Worm (Caenorhabditis elegans) whole organism, L2 larva: Measurements from ENCODE around the gene glo-1.

Experiments used
- C34F6.9 ChIP-seq: fragments of 150-350 bp; optimal IDR thresholded peaks from 2 replicates; lab custom pipeline; 2014; ENCODE audit warnings: missing biosample characterization, missing genetic modification characterization
- F13H6.1 ChIP-seq: sonication (generic microtip); optimal IDR thresholded peaks from 2 replicates; lab custom pipeline; 2016; ENCODE audit warnings: missing genetic modification characterization, missing compliant biosample characterization
- Y55F3AM.14 ChIP-seq: fragments of 200-800 bp; sonication (Bioruptor generic); optimal IDR thresholded peaks from 2 replicates; lab custom pipeline; 2018; ENCODE audit warnings: mild to moderate bottlenecking, missing genetic modification characterization, missing compliant biosample characterization
- ama-1 ChIP-seq: fragments of 150-350 bp; optimal IDR thresholded peaks from 2 replicates; lab custom pipeline; 2018; ENCODE audit warnings: inconsistent platforms
- blmp-1 ChIP-seq: sonication (generic microtip); optimal IDR thresholded peaks from 2 replicates; lab custom pipeline; 2017; ENCODE audit warnings: missing genetic modification characterization, mild to moderate bottlenecking, missing compliant biosample characterization, antibody characterized with exemption, moderate library complexity; ENCODE audit not compliant: insufficient read depth
- crh-2 ChIP-seq: sonication (generic microtip); optimal IDR thresholded peaks from 2 replicates; lab custom pipeline; 2017; ENCODE audit warnings: missing biosample characterization, missing genetic modification characterization
- dmd-4 ChIP-seq: sonication (generic microtip); optimal IDR thresholded peaks from 2 replicates; lab custom pipeline; 2017; ENCODE audit warnings: missing biosample characterization, missing genetic modification characterization
- elt-1 ChIP-seq: fragments of 150-350 bp; optimal IDR thresholded peaks from 2 replicates; lab custom pipeline; 2014; ENCODE audit warnings: missing biosample characterization, missing genetic modification characterization
- fos-1 ChIP-seq: fragments of 150-350 bp; optimal IDR thresholded peaks from 2 replicates; lab custom pipeline; 2014; ENCODE audit warnings: missing biosample characterization, missing genetic modification characterization
- gmeb-1 ChIP-seq: fragments of 150-350 bp; optimal IDR thresholded peaks from 2 replicates; lab custom pipeline; 2014; ENCODE audit warnings: missing biosample characterization, missing genetic modification characterization
- lin-11 ChIP-seq: fragments of 150-350 bp; sonication (generic microtip); optimal IDR thresholded peaks from 2 replicates; lab custom pipeline; 2014; ENCODE audit warnings: missing biosample characterization, missing genetic modification characterization, inconsistent platforms, mixed read lengths
- lin-13 ChIP-seq: fragments of 150-350 bp; optimal IDR thresholded peaks from 2 replicates; lab custom pipeline; 2014; ENCODE audit warnings: missing biosample characterization, missing genetic modification reagents, missing genetic modification characterization
- lsy-2 ChIP-seq, 2 experiments: fragments of 150-350 bp in 1 of 2; sonication (generic microtip) in 1 of 2; optimal IDR thresholded peaks; 2 replicates each; lab custom pipeline; 2014 to 2017; ENCODE audit warnings: missing biosample characterization in 2 of 2, missing genetic modification characterization in 2 of 2
- mab-5 ChIP-seq: fragments of 150-350 bp; optimal IDR thresholded peaks from 2 replicates; lab custom pipeline; 2014; ENCODE audit warnings: missing biosample characterization, missing genetic modification characterization
- mdl-1 ChIP-seq, 2 experiments: fragments of 150-350 bp in 1 of 2; sonication (generic microtip) in 1 of 2; optimal IDR thresholded peaks; 2 replicates each; lab custom pipeline; 2017; ENCODE audit warnings: missing biosample characterization in 2 of 2, missing genetic modification characterization in 2 of 2
- nhr-11 ChIP-seq: fragments of 150-350 bp; optimal IDR thresholded peaks from 2 replicates; lab custom pipeline; 2014; ENCODE audit warnings: missing biosample characterization, missing genetic modification characterization
- nhr-12 ChIP-seq: fragments of 150-350 bp; optimal IDR thresholded peaks from 2 replicates; lab custom pipeline; 2014; ENCODE audit warnings: missing biosample characterization, missing genetic modification characterization
- nhr-129 ChIP-seq: fragments of 150-350 bp; optimal IDR thresholded peaks from 2 replicates; lab custom pipeline; 2014; ENCODE audit warnings: missing biosample characterization, missing genetic modification characterization
- nhr-21 ChIP-seq: fragments of 150-350 bp; optimal IDR thresholded peaks from 2 replicates; lab custom pipeline; 2014; ENCODE audit warnings: missing biosample characterization, missing genetic modification characterization
- nhr-23 ChIP-seq: fragments of 150-350 bp; optimal IDR thresholded peaks from 2 replicates; lab custom pipeline; 2014; ENCODE audit warnings: missing biosample characterization, missing genetic modification reagents, missing genetic modification characterization
- nhr-237 ChIP-seq: fragments of 150-350 bp; optimal IDR thresholded peaks from 2 replicates; lab custom pipeline; 2014; ENCODE audit warnings: missing biosample characterization, missing genetic modification characterization
- nhr-25 ChIP-seq: fragments of 150-350 bp; sonication (generic microtip); optimal IDR thresholded peaks from 3 replicates; lab custom pipeline; 2014; ENCODE audit warnings: missing biosample characterization, missing genetic modification characterization
- nhr-6 ChIP-seq: fragments of 150-350 bp; optimal IDR thresholded peaks from 2 replicates; lab custom pipeline; 2014; ENCODE audit warnings: missing biosample characterization, missing genetic modification characterization
- peb-1 ChIP-seq: fragments of 150-350 bp; optimal IDR thresholded peaks from 2 replicates; lab custom pipeline; 2014; ENCODE audit warnings: missing biosample characterization, missing genetic modification characterization
- sem-4 ChIP-seq: fragments of 150-350 bp; optimal IDR thresholded peaks from 2 replicates; lab custom pipeline; 2014; ENCODE audit warnings: missing biosample characterization, missing genetic modification reagents, missing genetic modification characterization
- skn-1 ChIP-seq: sonication (generic microtip); optimal IDR thresholded peaks from 2 replicates; lab custom pipeline; 2017; ENCODE audit warnings: missing biosample characterization, missing genetic modification characterization
- sma-3 ChIP-seq: sonication (generic microtip); optimal IDR thresholded peaks from 2 replicates; lab custom pipeline; 2016; ENCODE audit warnings: missing genetic modification reagents, missing genetic modification characterization, missing compliant biosample characterization
- sma-9 ChIP-seq, 2 experiments: fragments of 150-350 bp in 1 of 2; sonication (generic microtip) in 1 of 2; optimal IDR thresholded peaks; 2 replicates each; lab custom pipeline; 2014 to 2016; ENCODE audit warnings: missing genetic modification characterization in 2 of 2, mild to moderate bottlenecking in 1 of 2, missing biosample characterization in 1 of 2, missing compliant biosample characterization in 1 of 2, missing genetic modification reagents in 1 of 2, moderate library complexity in 1 of 2
- snpc-4 ChIP-seq: fragments of 150-350 bp; optimal IDR thresholded peaks from 2 replicates; lab custom pipeline; 2014; ENCODE audit warnings: missing biosample characterization, missing genetic modification characterization
- unc-55 ChIP-seq: fragments of 150-350 bp; sonication (generic microtip); optimal IDR thresholded peaks from 3 replicates; lab custom pipeline; 2014; ENCODE audit warnings: missing biosample characterization, missing genetic modification reagents, missing genetic modification characterization
- zag-1 ChIP-seq: fragments of 150-350 bp; optimal IDR thresholded peaks from 2 replicates; lab custom pipeline; 2014; ENCODE audit warnings: missing biosample characterization, missing genetic modification characterization
- ztf-11 ChIP-seq: sonication (generic microtip); optimal IDR thresholded peaks from 2 replicates; lab custom pipeline; 2017; ENCODE audit warnings: missing biosample characterization, missing genetic modification characterization
- ztf-4 ChIP-seq: fragments of 150-350 bp; optimal IDR thresholded peaks from 2 replicates; lab custom pipeline; 2014; ENCODE audit warnings: missing biosample characterization, missing genetic modification characterization

Gene glo-1

DNA sequence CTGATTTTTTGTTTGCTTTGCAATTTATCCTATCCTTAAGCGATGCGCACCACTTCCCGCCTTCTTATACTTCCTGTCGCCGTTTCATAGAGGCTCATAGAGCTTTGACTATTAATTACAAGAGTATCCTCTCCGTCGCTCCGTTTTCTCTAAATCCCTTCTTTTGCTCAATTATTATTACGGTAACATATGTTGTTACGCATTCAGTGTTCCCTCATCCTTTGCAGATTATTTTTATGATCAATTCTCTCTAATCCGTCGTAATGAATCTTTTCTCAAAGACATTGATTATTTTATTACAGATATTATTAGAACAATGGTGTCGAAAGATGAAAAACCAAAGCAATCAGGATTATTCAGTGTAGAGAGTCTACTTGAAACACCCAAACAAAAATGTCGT, 35.0 kb downstream of the glo-1 start, which contains the start of gene vab-15:
Gene vab-15 (plus strand): TSS at position 301 of the 400 bp plus-strand sequence.
- TF ChIP-seq nhr-25 (tag; lab: Kevin White, UChicago), result no peak

DNA sequence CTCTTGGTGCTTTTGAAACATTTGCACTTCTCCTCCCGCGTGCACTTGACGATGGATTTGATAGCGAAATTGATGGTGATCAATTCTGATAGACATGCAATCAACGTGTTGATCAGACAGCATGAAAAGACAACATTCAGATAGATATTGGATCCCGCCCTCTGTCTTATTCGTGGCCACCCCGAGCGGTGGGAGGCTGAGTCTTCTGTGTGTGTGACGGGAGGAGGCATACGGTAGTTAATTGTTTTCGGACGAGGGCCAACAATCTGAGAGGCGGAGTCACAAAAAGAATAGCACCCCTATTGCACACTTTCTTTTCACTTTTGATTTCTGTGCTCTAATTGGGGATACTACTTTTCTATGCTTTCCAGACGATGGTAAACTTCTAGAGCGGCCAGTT, 36.1 kb downstream of the glo-1 start:
- TF ChIP-seq nhr-129, result no peak
- peak in 1 of 2 experiments; percentile 33 for TF ChIP-seq lsy-2 (tag; optimal IDR thresholded peaks at IDR 0.05; lab: Kevin White, UChicago)

DNA sequence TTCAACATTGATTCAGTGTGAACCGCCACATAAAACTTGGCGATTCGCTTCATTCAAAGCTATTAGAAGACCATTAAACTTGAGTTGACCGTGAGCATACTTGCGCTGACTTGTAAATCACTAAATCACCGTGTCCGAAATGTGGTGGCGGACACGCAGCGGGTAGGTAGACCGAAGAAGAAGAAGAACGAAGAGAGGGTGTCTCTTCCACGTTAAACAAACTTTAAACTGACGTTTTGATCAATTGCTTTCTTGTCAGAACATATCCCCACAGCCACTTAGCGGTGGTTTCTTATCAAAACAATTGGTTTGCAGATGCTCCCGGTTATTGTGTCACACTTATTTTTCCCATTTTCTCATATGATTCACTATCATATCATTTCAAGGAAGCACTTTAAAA, 38.4 kb downstream of the glo-1 start:
- TF ChIP-seq nhr-11 (tag; lab: Kevin White, UChicago) (no peak), mdl-1 (tag; optimal IDR thresholded peaks at IDR 0.05; lab: Kevin White, UChicago) (no peak), nhr-23 (tag; lab: Kevin White, UChicago) (no peak), Y55F3AM.14 (GFP tag; lab: Kevin White, UChicago) (no peak), sem-4 (tag; lab: Kevin White, UChicago) (no peak), mab-5 (no peak), blmp-1 (tag; lab: Kevin White, UChicago) (no peak), sma-3 (GFP tag; lab: Kevin White, UChicago) (no peak), nhr-12 (tag; lab: Kevin White, UChicago) (no peak)

DNA sequence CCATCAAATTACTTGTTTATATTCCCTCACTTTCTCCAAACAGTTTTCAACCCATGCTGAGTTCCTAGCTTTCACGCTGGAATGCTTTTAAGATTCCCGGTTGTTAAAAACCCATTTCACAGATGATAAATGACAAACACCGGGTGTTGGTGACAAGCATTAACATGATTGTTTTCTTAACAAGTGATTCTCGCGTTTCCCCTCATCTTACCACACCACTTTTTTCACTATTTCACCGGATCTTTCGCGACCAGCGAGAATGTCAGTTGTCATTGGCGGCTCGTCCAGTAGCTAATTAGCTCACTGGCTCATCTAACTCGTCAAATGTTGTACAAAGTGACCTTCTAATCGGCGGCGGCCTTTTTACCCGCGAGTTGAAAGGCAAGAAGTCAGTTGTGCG, 39.9 kb downstream of the glo-1 start:
- TF ChIP-seq nhr-23 (tag; lab: Kevin White, UChicago) (no peak), dmd-4 (tag; lab: Kevin White, UChicago) (no peak), sem-4 (tag; lab: Kevin White, UChicago) (peak; percentile 24), nhr-129 (peak; percentile 32), ztf-11 (no peak), gmeb-1 (no peak), mab-5 (peak; percentile 2), lsy-2 (tag; optimal IDR thresholded peaks at IDR 0.05; lab: Kevin White, UChicago) (peak in 1 of 2 experiments; percentile 13), Y55F3AM.14 (GFP tag; lab: Kevin White, UChicago) (no peak)

DNA sequence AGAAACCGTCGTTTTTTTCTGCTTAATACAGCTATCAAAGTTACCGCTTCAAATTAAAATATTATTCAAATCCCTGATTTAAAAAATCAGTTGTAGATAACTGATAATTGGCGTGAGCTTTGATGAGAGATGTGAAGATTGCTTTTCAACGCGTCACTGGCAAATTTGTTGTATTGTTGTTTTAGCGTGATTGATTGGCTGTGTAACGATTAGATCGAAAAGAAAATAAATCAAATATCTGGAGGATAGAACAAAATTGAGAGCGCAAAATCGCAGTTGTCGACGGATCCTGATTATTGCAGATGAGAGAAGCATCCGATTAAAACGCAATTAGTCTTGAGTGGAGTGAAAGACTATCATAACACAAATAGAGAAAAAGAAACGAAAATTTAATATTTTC, 41.1 kb downstream of the glo-1 start:
- TF ChIP-seq lin-11 (tag; lab: Kevin White, UChicago) (no peak), mab-5 (peak; percentile 82)

DNA sequence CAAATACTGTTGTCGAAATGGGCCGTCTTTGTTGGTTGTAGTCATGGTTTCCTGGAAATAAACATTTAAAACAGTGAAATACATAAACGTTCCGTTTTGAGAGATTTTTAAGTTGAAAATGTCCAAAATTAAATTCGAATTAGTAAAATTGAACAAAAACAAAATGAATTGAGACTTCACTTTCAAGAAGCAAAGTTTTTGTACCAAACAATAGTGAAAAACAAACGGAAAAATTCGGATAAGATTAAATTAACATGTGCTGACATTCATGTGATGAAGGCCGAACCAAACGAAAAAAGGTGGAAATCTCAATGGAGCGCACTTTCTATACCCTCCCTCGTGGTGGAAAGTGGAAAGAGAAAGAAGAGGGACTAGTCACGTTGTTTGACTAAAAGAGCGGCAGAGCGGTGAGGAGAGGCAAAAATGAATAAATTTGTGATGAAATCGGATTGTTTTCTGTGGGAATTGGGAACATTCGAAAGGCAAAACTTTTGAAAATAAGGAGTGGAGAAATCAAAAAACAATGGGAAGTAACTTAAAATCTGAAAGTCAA, 43.9 kb downstream of the glo-1 start, which contains the start of gene ipla-2:
Gene ipla-2 (minus strand): TSS at position 51 of the 553 bp plus-strand sequence.
- TF ChIP-seq elt-1 (tag; lab: Kevin White, UChicago) (no peak), mdl-1 (tag; optimal IDR thresholded peaks at IDR 0.05; lab: Kevin White, UChicago) (peak; percentile 21 to 92), sma-3 (GFP tag; lab: Kevin White, UChicago) (peak; percentile 4), F13H6.1 (tag; lab: Kevin White, UChicago) (peak; percentile 57), Y55F3AM.14 (GFP tag; lab: Kevin White, UChicago) (no peak), nhr-21 (tag; lab: Kevin White, UChicago) (peak; percentile 3), nhr-11 (tag; lab: Kevin White, UChicago) (no peak), skn-1 (peak; percentile 30), lsy-2 (tag; optimal IDR thresholded peaks at IDR 0.05; lab: Kevin White, UChicago) (peak; percentile 24 to 79), peb-1 (tag; lab: Kevin White, UChicago) (no peak), ztf-4 (tag; lab: Kevin White, UChicago) (peak; percentile 26), dmd-4 (tag; lab: Kevin White, UChicago) (no peak), nhr-237 (tag; lab: Kevin White, UChicago) (no peak), sem-4 (tag; lab: Kevin White, UChicago) (peak; percentile 74), nhr-6 (tag; lab: Kevin White, UChicago) (peak; percentile 65), lin-13 (GFP tag; lab: Kevin White, UChicago) (peak; percentile 55), C34F6.9 (tag; lab: Kevin White, UChicago) (peak; percentile 93), fos-1 (tag; lab: Kevin White, UChicago) (peak; percentile 84), nhr-25 (tag; lab: Kevin White, UChicago) (peak; percentile 58), nhr-129 (peak; percentile 91), crh-2 (peak; percentile 88), sma-9 (GFP tag; optimal IDR thresholded peaks at IDR 0.05; lab: Kevin White, UChicago) (peak; percentile 59), sma-9 (tag; optimal IDR thresholded peaks at IDR 0.05; lab: Kevin White, UChicago) (no peak), zag-1 (tag; lab: Kevin White, UChicago) (peak; percentile 38), lin-11 (tag; lab: Kevin White, UChicago) (peak; percentile 17), unc-55 (GFP tag; lab: Kevin White, UChicago) (peak; percentile 71), ama-1 (lab: Kevin White, UChicago) (peak; percentile 4), snpc-4 (tag; lab: Kevin White, UChicago) (peak; percentile 8)
